Fruit fly (Drosophila melanogaster) Kc167 (cell line): Measurements from ENCODE around the gene CG33281.

Experiments
- Myc ChIP-seq: fragments of >200 bp; optimal IDR thresholded peaks from 2 replicates; lab custom pipeline; 2017; ENCODE audit warnings: missing external identifiers
- Sin3A ChIP-seq: fragments of >200 bp; optimal IDR thresholded peaks from 2 replicates; lab custom pipeline; 2018; ENCODE audit warnings: missing external identifiers
- h ChIP-seq: fragments of >200 bp; optimal IDR thresholded peaks from 3 replicates; lab custom pipeline; 2018; ENCODE audit warnings: missing external identifiers
- insv ChIP-seq: fragments of >200 bp; optimal IDR thresholded peaks from 3 replicates; lab custom pipeline; 2018; ENCODE audit warnings: missing external identifiers
- psq ChIP-seq: fragments of >200 bp; optimal IDR thresholded peaks from 2 replicates; lab custom pipeline; 2017; ENCODE audit warnings: missing external identifiers
- ttk ChIP-seq: sonication (Bioruptor generic); optimal IDR thresholded peaks from 2 replicates; lab custom pipeline; 2017; ENCODE audit warnings: missing external identifiers

CG33281 gene

dm6 chr2L:3375611-3376010 is 51.6 kb downstream of the CG33281 start, which contains the start of gene CG15412:
Gene CG15412 (minus strand): TSS chr2L:3375711.
- TF ChIP-seq Sin3A (lab: Kevin White, UChicago) (no peak), insv (lab: Kevin White, UChicago) (no peak), Myc (no peak), h (lab: Kevin White, UChicago) (no peak), ttk (lab: Kevin White, UChicago) (no peak), psq (lab: Kevin White, UChicago) (no peak)
